Worm (Caenorhabditis elegans): Measurements from ENCODE around the gene pitr-6.

Gene pitr-6

ce11 chrII:12444679-12445376 is at the start of gene pitr-6, which contains the start of gene W05H5.1:
TSS of gene pitr-6 (plus strand) at chrII:12445326.
TSS of gene W05H5.1 (minus strand) at chrII:12444779.
- TF ChIP-seq ttx-3 (tag; optimal IDR thresholded peaks at IDR 0.05) (no peak), ztf-16 (tag; optimal IDR thresholded peaks at IDR 0.05) (no peak), ceh-2 (tag; optimal IDR thresholded peaks at IDR 0.05) (no peak), pros-1 (tag; optimal IDR thresholded peaks at IDR 0.05) (no peak), K09A11.1 (tag; optimal IDR thresholded peaks at IDR 0.05; ENCODE audit: insufficient read depth) (no peak), ahr-1 (tag; optimal IDR thresholded peaks at IDR 0.05) (no peak), hlh-15 (tag; optimal IDR thresholded peaks at IDR 0.05) (no peak), fax-1 (tag; optimal IDR thresholded peaks at IDR 0.05) (no peak), fkh-6 (tag; optimal IDR thresholded peaks at IDR 0.05) (no peak), hlh-8 (tag; optimal IDR thresholded peaks at IDR 0.05) (no peak), ceh-48 (tag; optimal IDR thresholded peaks at IDR 0.05) (no peak), pha-2 (tag; optimal IDR thresholded peaks at IDR 0.05) (no peak), unc-3 (GFP tag; conservative IDR thresholded peaks at IDR 0.05) (no peak), unc-3 (tag; optimal IDR thresholded peaks at IDR 0.05) (no peak), dve-1 (tag; optimal IDR thresholded peaks at IDR 0.05) (no peak), hlh-30 (tag; optimal IDR thresholded peaks at IDR 0.05; ENCODE audit: insufficient read depth) (no peak), Y22D7AL.16 (tag; optimal IDR thresholded peaks at IDR 0.05) (no peak), ets-4 (tag; optimal IDR thresholded peaks at IDR 0.05) (no peak)

ce11 chrII:12397656-12398055 is 47.5 kb upstream of the pitr-6 start, which contains the start of gene F57G9.7:
TSS of gene F57G9.7 (minus strand) at chrII:12397756.
- no peak for TF ChIP-seq C38D4.7 (GFP tag; optimal IDR thresholded peaks at IDR 0.05)
- no peak for TF ChIP-seq odd-2 (tag; optimal IDR thresholded peaks at IDR 0.05)
- no peak for TF ChIP-seq fkh-10 (GFP tag; optimal IDR thresholded peaks at IDR 0.05)
- no peak for TF ChIP-seq ceh-6 (GFP tag; optimal IDR thresholded peaks at IDR 0.05)
- TF ChIP-seq ceh-22 (tag; optimal IDR thresholded peaks at IDR 0.05) = no peak
- TF ChIP-seq npax-4 (tag; optimal IDR thresholded peaks at IDR 0.05) = no peak
- no peak for TF ChIP-seq mec-3 (tag; optimal IDR thresholded peaks at IDR 0.05; ENCODE audit: borderline replicate concordance)
- no peak for TF ChIP-seq unc-42 (tag; optimal IDR thresholded peaks at IDR 0.05)
- TF ChIP-seq ref-2 (tag; optimal IDR thresholded peaks at IDR 0.05) = no peak
- TF ChIP-seq ahr-1 (tag; optimal IDR thresholded peaks at IDR 0.05) = no peak
- TF ChIP-seq elt-4 (tag; optimal IDR thresholded peaks at IDR 0.05) = no peak
- no peak for TF ChIP-seq hlh-6 (tag; optimal IDR thresholded peaks at IDR 0.05)
- TF ChIP-seq Y22D7AL.16 (tag; optimal IDR thresholded peaks at IDR 0.05) = no peak
- TF ChIP-seq ama-1 (optimal IDR thresholded peaks at IDR 0.05) = no peak
- TF ChIP-seq lin-11 (tag; optimal IDR thresholded peaks at IDR 0.05) = no peak
- no peak for TF ChIP-seq hlh-15 (tag; optimal IDR thresholded peaks at IDR 0.05)
- no peak for TF ChIP-seq sox-2 (GFP tag; IDR thresholded peaks at IDR 0.05)
- no peak for TF ChIP-seq ceh-9 (tag; optimal IDR thresholded peaks at IDR 0.05)

ce11 chrII:12401791-12402190 is 43.3 kb upstream of the pitr-6 start, which contains the start of gene sre-29:
TSS of gene sre-29 (minus strand) at chrII:12401891.
- TF ChIP-seq ceh-6 (GFP tag; optimal IDR thresholded peaks at IDR 0.05) = no peak
- TF ChIP-seq pha-4 (tag; optimal IDR thresholded peaks at IDR 0.05) = no peak
- no peak for TF ChIP-seq ceh-24 (tag; optimal IDR thresholded peaks at IDR 0.05)
- TF ChIP-seq ceh-30 (tag; optimal IDR thresholded peaks at IDR 0.05) = no peak
- TF ChIP-seq ceh-45 (GFP tag; IDR thresholded peaks at IDR 0.05) = no peak

ce11 chrII:12406394-12406793 is 38.7 kb upstream of the pitr-6 start, which contains the start of gene sre-30:
TSS of gene sre-30 (minus strand) at chrII:12406494.
- TF ChIP-seq sox-4 (tag; optimal IDR thresholded peaks at IDR 0.05) = no peak
- no peak for TF ChIP-seq ceh-30 (tag; optimal IDR thresholded peaks at IDR 0.05)
- TF ChIP-seq pha-2 (tag; optimal IDR thresholded peaks at IDR 0.05) = no peak
- TF ChIP-seq syd-9 (tag; optimal IDR thresholded peaks at IDR 0.05) = no peak
- TF ChIP-seq madf-2 (tag; optimal IDR thresholded peaks at IDR 0.05) = no peak
- no peak for TF ChIP-seq nhr-11 (tag; optimal IDR thresholded peaks at IDR 0.05)
- no peak for TF ChIP-seq ceh-19 (GFP tag; optimal IDR thresholded peaks at IDR 0.05)
- TF ChIP-seq pat-9 (tag; optimal IDR thresholded peaks at IDR 0.05) = no peak
